Worm (Caenorhabditis elegans) whole organism, L1 larva: Measurements from ENCODE around the gene dsl-2.

ENCODE experiments used
- ama-1 ChIP-seq: fragments of 150-350 bp; optimal IDR thresholded peaks from 2 replicates; lab custom pipeline; 2014
- ces-1 ChIP-seq: fragments of 150-350 bp; optimal IDR thresholded peaks from 2 replicates; lab custom pipeline; 2014; ENCODE audit warnings: missing biosample characterization, missing genetic modification reagents, missing genetic modification characterization
- fos-1 ChIP-seq: fragments of 150-350 bp; optimal IDR thresholded peaks from 2 replicates; lab custom pipeline; 2014; ENCODE audit warnings: missing biosample characterization, missing genetic modification characterization
- lin-13 ChIP-seq: fragments of 150-350 bp; optimal IDR thresholded peaks from 2 replicates; lab custom pipeline; 2014; ENCODE audit warnings: missing biosample characterization, missing genetic modification reagents, missing genetic modification characterization
- lin-15B ChIP-seq: fragments of 150-350 bp; sonication (generic microtip); optimal IDR thresholded peaks from 3 replicates; lab custom pipeline; 2014; ENCODE audit warnings: missing biosample characterization, missing genetic modification characterization
- mab-9 ChIP-seq: fragments of 200-800 bp; sonication (Bioruptor generic); IDR thresholded peaks from 2 replicates; pipeline ENCODE4 v1.3.6; 2022; ENCODE audit warnings: missing genetic modification reagents, missing genetic modification characterization, missing compliant biosample characterization
- nhr-77 ChIP-seq: fragments of 150-350 bp; optimal IDR thresholded peaks from 2 replicates; lab custom pipeline; 2014; ENCODE audit warnings: missing biosample characterization, missing genetic modification characterization
- nhr-85 ChIP-seq: sonication (generic microtip); peaks from one replicate; lab custom pipeline; 2016; ENCODE audit warnings: missing genetic modification characterization, inconsistent platforms, missing compliant biosample characterization
- skn-1 ChIP-seq: fragments of 150-350 bp; optimal IDR thresholded peaks from 2 replicates; lab custom pipeline; 2014; ENCODE audit warnings: missing biosample characterization, missing genetic modification characterization
- sptf-1 ChIP-seq: fragments of 150-350 bp; optimal IDR thresholded peaks from 2 replicates; lab custom pipeline; 2014; ENCODE audit warnings: missing biosample characterization, missing genetic modification characterization
- xbp-1 ChIP-seq: sonication (generic microtip); optimal IDR thresholded peaks from 2 replicates; lab custom pipeline; 2016; ENCODE audit warnings: missing genetic modification characterization, missing compliant biosample characterization
- zag-1 ChIP-seq: fragments of 150-350 bp; optimal IDR thresholded peaks from 2 replicates; lab custom pipeline; 2014; ENCODE audit warnings: missing biosample characterization, missing genetic modification characterization
- ztf-11 ChIP-seq, 2 experiments: sonication (generic microtip); optimal IDR thresholded peaks; 2 replicates each; lab custom pipeline; 2016 to 2017; ENCODE audit warnings: missing genetic modification characterization in 2 of 2, missing biosample characterization in 1 of 2, missing compliant biosample characterization in 1 of 2

- no peak for TF ChIP-seq ama-1 (lab: Kevin White, UChicago)
- TF ChIP-seq nhr-77 = no peak
- no peak for TF ChIP-seq sptf-1 (tag; lab: Kevin White, UChicago)
- no peak for TF ChIP-seq lin-15B (tag; lab: Kevin White, UChicago)
- no peak for TF ChIP-seq skn-1 (tag; lab: Kevin White, UChicago)
- no peak for TF ChIP-seq lin-13
- no peak for TF ChIP-seq mab-9 (GFP tag; lab: Robert Waterston, UW)
- no peak for TF ChIP-seq ces-1 (GFP tag; lab: Kevin White, UChicago)
- TF ChIP-seq nhr-85 (tag; lab: Kevin White, UChicago) = no peak
- TF ChIP-seq ztf-11 (tag; optimal IDR thresholded peaks at IDR 0.05; lab: Kevin White, UChicago) = no peak
- TF ChIP-seq fos-1 = no peak
- TF ChIP-seq zag-1 (tag; lab: Kevin White, UChicago) = no peak
- no peak for TF ChIP-seq xbp-1 (tag; lab: Kevin White, UChicago)
Observed at ce11 chrIV:1199501-1199900, 5.3 kb downstream of the dsl-2 start.
